Worm (Caenorhabditis elegans) whole organism, L4 larva: Measurements from ENCODE around the gene nprl-2.

Experiments
- D1046.2 ChIP-seq: fragments of 200-800 bp; sonication (Bioruptor generic); IDR thresholded peaks from 2 replicates; pipeline ENCODE4 v1.3.6; 2022; ENCODE audit warnings: missing genetic modification characterization, missing compliant biosample characterization
- F26F4.8 ChIP-seq: fragments of 200-800 bp; sonication (Bioruptor generic); conservative IDR thresholded peaks from 2 replicates; pipeline ENCODE4 v1.3.6; 2022; ENCODE audit warnings: missing genetic modification characterization, missing compliant biosample characterization
- F37D6.2 ChIP-seq: sonication (generic microtip); optimal IDR thresholded peaks from 2 replicates; lab custom pipeline; 2016; ENCODE audit warnings: mild to moderate bottlenecking, missing genetic modification characterization, missing compliant biosample characterization
- F44E2.7 ChIP-seq: fragments of 200-800 bp; sonication (Bioruptor generic); IDR thresholded peaks from 2 replicates; pipeline ENCODE4 v2.1.2; 2022; ENCODE audit warnings: missing genetic modification characterization, missing compliant biosample characterization
- T20F7.1 ChIP-seq: fragments of 200-800 bp; sonication (Bioruptor generic); optimal IDR thresholded peaks from 2 replicates; lab custom pipeline; 2018; ENCODE audit warnings: mild to moderate bottlenecking, missing genetic modification characterization, missing compliant biosample characterization
- Y48G9A.11 ChIP-seq: fragments of 200-800 bp; sonication (Bioruptor generic); IDR thresholded peaks from 2 replicates; pipeline ENCODE4 v1.3.6; 2022; ENCODE audit warnings: missing genetic modification reagents, missing genetic modification characterization, missing compliant biosample characterization
- Y5F2A.4 ChIP-seq: fragments of 200-800 bp; sonication (Bioruptor generic); optimal IDR thresholded peaks from 2 replicates; lab custom pipeline; 2018; ENCODE audit warnings: mild to moderate bottlenecking, missing genetic modification characterization, missing compliant biosample characterization
- aha-1 ChIP-seq: fragments of 150-350 bp; peaks from one replicate; lab custom pipeline; 2014; ENCODE audit warnings: missing biosample characterization, missing genetic modification characterization
- ama-1 ChIP-seq: fragments of 150-350 bp; optimal IDR thresholded peaks from 2 replicates; lab custom pipeline; 2014; ENCODE audit warnings: inconsistent platforms, mixed read lengths
- arid-1 ChIP-seq: fragments of 200-800 bp; sonication (Bioruptor generic); conservative IDR thresholded peaks from 2 replicates; pipeline ENCODE4 v1.3.6; 2022; ENCODE audit warnings: missing genetic modification reagents, missing genetic modification characterization, missing compliant biosample characterization
- ceh-32 ChIP-seq: sonication (generic microtip); optimal IDR thresholded peaks from 2 replicates; lab custom pipeline; 2016; ENCODE audit warnings: mild to moderate bottlenecking, missing genetic modification characterization, missing compliant biosample characterization; ENCODE audit not compliant: poor library complexity
- ceh-44 ChIP-seq: fragments of 200-800 bp; sonication (Bioruptor generic); IDR thresholded peaks from 2 replicates; pipeline ENCODE4 v1.3.6; 2022; ENCODE audit warnings: missing genetic modification reagents, missing genetic modification characterization, missing compliant biosample characterization
- ceh-62 ChIP-seq: sonication (generic microtip); optimal IDR thresholded peaks from 2 replicates; lab custom pipeline; 2017; ENCODE audit warnings: missing biosample characterization, missing genetic modification characterization
- ces-1 ChIP-seq: fragments of 150-350 bp; sonication (generic microtip); optimal IDR thresholded peaks from 4 replicates; lab custom pipeline; 2014; ENCODE audit warnings: missing biosample characterization, missing genetic modification reagents, missing genetic modification characterization
- ctbp-1 ChIP-seq: fragments of 200-800 bp; sonication (Bioruptor generic); IDR thresholded peaks from 2 replicates; pipeline ENCODE4 v1.3.6; 2022; ENCODE audit warnings: missing genetic modification reagents, missing genetic modification characterization, missing compliant biosample characterization
- dmd-9 ChIP-seq: fragments of 200-800 bp; sonication (Bioruptor generic); IDR thresholded peaks from 2 replicates; pipeline ENCODE4 v1.3.6; 2022; ENCODE audit warnings: missing genetic modification reagents, missing genetic modification characterization, missing compliant biosample characterization
- egl-43 ChIP-seq: fragments of 200-800 bp; sonication (Bioruptor generic); IDR thresholded peaks from 2 replicates; pipeline ENCODE4 v1.3.6; 2022; ENCODE audit warnings: missing genetic modification reagents, missing genetic modification characterization, missing compliant biosample characterization
- gei-8 ChIP-seq: fragments of 200-800 bp; sonication (Bioruptor generic); optimal IDR thresholded peaks from 2 replicates; lab custom pipeline; 2018; ENCODE audit warnings: mild to moderate bottlenecking, missing genetic modification characterization, missing compliant biosample characterization
- lin-1 ChIP-seq: fragments of 200-800 bp; sonication (Bioruptor generic); IDR thresholded peaks from 2 replicates; pipeline ENCODE4 v1.3.6; 2022; ENCODE audit warnings: missing genetic modification reagents, missing genetic modification characterization, missing compliant biosample characterization
- lin-13 ChIP-seq: fragments of 150-350 bp; optimal IDR thresholded peaks from 2 replicates; lab custom pipeline; 2014; ENCODE audit warnings: missing biosample characterization, missing genetic modification reagents, missing genetic modification characterization
- lin-15B ChIP-seq: fragments of 150-350 bp; sonication (generic microtip); optimal IDR thresholded peaks from 3 replicates; lab custom pipeline; 2014; ENCODE audit warnings: missing biosample characterization, missing genetic modification characterization
- lin-38 ChIP-seq: fragments of 200-800 bp; sonication (Bioruptor generic); IDR thresholded peaks from 2 replicates; pipeline ENCODE4 v1.3.6; 2022; ENCODE audit warnings: missing genetic modification reagents, missing genetic modification characterization, missing compliant biosample characterization
- lsy-2 ChIP-seq, 2 experiments: fragments of 150-350 bp in 1 of 2; sonication (generic microtip) in 1 of 2; optimal IDR thresholded peaks; 2 replicates each; lab custom pipeline; 2014 to 2017; ENCODE audit warnings: missing biosample characterization in 2 of 2, missing genetic modification characterization in 2 of 2
- mep-1 ChIP-seq: fragments of 150-350 bp; sonication (generic microtip); optimal IDR thresholded peaks from 3 replicates; lab custom pipeline; 2014; ENCODE audit warnings: missing biosample characterization, missing genetic modification characterization
- mes-2 ChIP-seq: sonication (generic microtip); optimal IDR thresholded peaks from 2 replicates; lab custom pipeline; 2016; ENCODE audit warnings: missing genotype, mild to moderate bottlenecking, missing genetic modification characterization, missing compliant biosample characterization; ENCODE audit not compliant: poor library complexity, severe bottlenecking
- mxl-2 ChIP-seq: fragments of 200-800 bp; sonication (Bioruptor generic); conservative IDR thresholded peaks from 2 replicates; pipeline ENCODE4 v1.3.6; 2022; ENCODE audit warnings: missing genetic modification reagents, missing genetic modification characterization, missing compliant biosample characterization
- mxl-3 ChIP-seq: fragments of 200-800 bp; sonication (Bioruptor generic); optimal IDR thresholded peaks from 2 replicates; lab custom pipeline; 2018; ENCODE audit warnings: mild to moderate bottlenecking, missing genetic modification characterization, missing compliant biosample characterization
- nhr-11 ChIP-seq: fragments of 150-350 bp; optimal IDR thresholded peaks from 2 replicates; lab custom pipeline; 2014; ENCODE audit warnings: missing biosample characterization, missing genetic modification characterization
- nhr-41 ChIP-seq: fragments of 200-800 bp; sonication (Bioruptor generic); IDR thresholded peaks from 2 replicates; pipeline ENCODE4 v1.3.6; 2022; ENCODE audit warnings: missing genetic modification reagents, missing genetic modification characterization, missing compliant biosample characterization
- nhr-42 ChIP-seq: fragments of 200-800 bp; sonication (Bioruptor generic); IDR thresholded peaks from 2 replicates; pipeline ENCODE4 v1.3.6; 2022; ENCODE audit warnings: missing genetic modification characterization, missing compliant biosample characterization
- nhr-48 ChIP-seq: sonication (generic microtip); optimal IDR thresholded peaks from 2 replicates; lab custom pipeline; 2016; ENCODE audit warnings: mild to moderate bottlenecking, missing genetic modification characterization, missing compliant biosample characterization
- nhr-6 ChIP-seq: fragments of 150-350 bp; optimal IDR thresholded peaks from 2 replicates; lab custom pipeline; 2014; ENCODE audit warnings: missing biosample characterization, missing genetic modification characterization
- nhr-76 ChIP-seq: fragments of 150-350 bp; optimal IDR thresholded peaks from 2 replicates; lab custom pipeline; 2014; ENCODE audit warnings: missing biosample characterization, missing genetic modification characterization
- pha-4 ChIP-seq, 2 experiments: fragments of 150-350 bp in 1 of 2; fragments of 200-800 bp in 1 of 2; sonication (Bioruptor generic) in 1 of 2; IDR thresholded peaks in 1 of 2; optimal IDR thresholded peaks in 1 of 2; 2 replicates each; pipeline versions ENCODE4 v1.3.6 to Lab custom; 2014 to 2022; ENCODE audit warnings: missing genetic modification characterization in 2 of 2, missing genetic modification reagents in 2 of 2, missing biosample characterization in 1 of 2, missing compliant biosample characterization in 1 of 2
- rbr-2 ChIP-seq: sonication (generic microtip); optimal IDR thresholded peaks from 2 replicates; lab custom pipeline; 2016; ENCODE audit warnings: missing genotype, missing genetic modification characterization, missing compliant biosample characterization
- saeg-2 ChIP-seq: fragments of 200-800 bp; sonication (Bioruptor generic); IDR thresholded peaks from 2 replicates; pipeline ENCODE4 v1.3.6; 2022; ENCODE audit warnings: missing genetic modification reagents, missing genetic modification characterization, missing compliant biosample characterization
- snpc-1.2 ChIP-seq: fragments of 200-800 bp; sonication (Bioruptor generic); IDR thresholded peaks from 2 replicates; pipeline ENCODE4 v1.3.6; 2022; ENCODE audit warnings: missing genetic modification reagents, missing genetic modification characterization, missing compliant biosample characterization
- unc-62 ChIP-seq, 3 experiments: fragments of 150-350 bp in 1 of 3; sonication (generic microtip); optimal IDR thresholded peaks in 2 of 3; peaks in 1 of 3; 1 replicate in 1 of 3; 2 replicates in 2 of 3; lab custom pipeline; 2014 to 2017; ENCODE audit warnings: missing biosample characterization in 3 of 3, missing genetic modification characterization in 3 of 3, missing genetic modification reagents in 3 of 3, missing genotype in 1 of 3
- vab-7 ChIP-seq: fragments of 200-800 bp; sonication (Bioruptor generic); IDR thresholded peaks from 2 replicates; pipeline ENCODE4 v1.3.6; 2022; ENCODE audit warnings: missing genetic modification reagents, missing genetic modification characterization, missing compliant biosample characterization
- zag-1 ChIP-seq: fragments of 150-350 bp; optimal IDR thresholded peaks from 2 replicates; lab custom pipeline; 2014; ENCODE audit warnings: missing biosample characterization, missing genetic modification characterization
- ztf-11 ChIP-seq: fragments of 150-350 bp; optimal IDR thresholded peaks from 2 replicates; lab custom pipeline; 2014; ENCODE audit warnings: missing biosample characterization, missing genetic modification characterization
- ztf-7 ChIP-seq: fragments of 150-350 bp; optimal IDR thresholded peaks from 2 replicates; lab custom pipeline; 2014; ENCODE audit warnings: missing biosample characterization, missing genetic modification characterization

nprl-2 gene

ce11 chrIV:7552958-7553553 lies 3.6 kb upstream of the nprl-2 start, which contains the start of gene dif-1 (continued):
- TF ChIP-seq pha-4 (GFP tag; IDR thresholded peaks at IDR 0.05; lab: Robert Waterston, UW): no peak
- peak; percentile 29 for TF ChIP-seq pha-4 (tag; optimal IDR thresholded peaks at IDR 0.05; lab: Kevin White, UChicago)

ce11 chrIV:7554351-7554750 lies 2.3 kb upstream of the nprl-2 start, which contains the start of gene F49E8.6:
TSS of gene F49E8.6 (minus strand) at chrIV:7554667.
- TF ChIP-seq aha-1: peak; percentile 46
- no peak for TF ChIP-seq egl-43
- TF ChIP-seq F26F4.8 (GFP tag; lab: Robert Waterston, UW): no peak
- TF ChIP-seq ctbp-1 (GFP tag; lab: Robert Waterston, UW): no peak
- no peak for TF ChIP-seq lsy-2 (tag; optimal IDR thresholded peaks at IDR 0.05; lab: Kevin White, UChicago)
- peak; percentile 40 for TF ChIP-seq nhr-11

DNA sequence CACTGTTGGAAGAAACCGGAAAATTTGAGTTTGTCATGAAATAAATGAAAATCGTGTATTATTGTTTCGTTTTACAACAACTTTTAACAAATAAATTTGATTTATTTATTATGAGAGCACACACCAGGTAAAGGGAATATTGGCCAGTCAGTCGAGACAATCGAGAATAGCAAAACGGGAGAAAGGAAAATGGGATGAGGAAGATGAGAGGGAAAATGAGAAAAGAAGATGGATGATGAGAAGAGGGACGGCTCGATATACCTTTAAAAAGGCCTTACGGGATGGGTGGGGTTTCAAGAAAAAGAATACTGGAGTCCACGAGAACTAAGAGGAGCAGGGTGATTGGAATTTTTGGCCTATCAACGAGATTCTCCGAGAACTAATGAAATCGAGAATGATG lies 2.0 kb downstream of the nprl-2 start:
- TF ChIP-seq ama-1 (lab: Kevin White, UChicago) (peak; percentile 54), snpc-1.2 (GFP tag; lab: Robert Waterston, UW) (0 out of 2 replicates have a peak, but pooled peaks have one; percentile 15), mxl-2 (no peak)

- TF ChIP-seq arid-1 (GFP tag; lab: Robert Waterston, UW): 0 out of 2 replicates have a peak, but pooled peaks have one; percentile 21
- TF ChIP-seq lin-38 (GFP tag; lab: Robert Waterston, UW): peak; percentile 6; the same call in 1 of the 2 replicates
- TF ChIP-seq nhr-42 (GFP tag; lab: Robert Waterston, UW): no peak
Observed at ce11 chrIV:7559237-7559636, 2.6 kb downstream of the nprl-2 start.

DNA sequence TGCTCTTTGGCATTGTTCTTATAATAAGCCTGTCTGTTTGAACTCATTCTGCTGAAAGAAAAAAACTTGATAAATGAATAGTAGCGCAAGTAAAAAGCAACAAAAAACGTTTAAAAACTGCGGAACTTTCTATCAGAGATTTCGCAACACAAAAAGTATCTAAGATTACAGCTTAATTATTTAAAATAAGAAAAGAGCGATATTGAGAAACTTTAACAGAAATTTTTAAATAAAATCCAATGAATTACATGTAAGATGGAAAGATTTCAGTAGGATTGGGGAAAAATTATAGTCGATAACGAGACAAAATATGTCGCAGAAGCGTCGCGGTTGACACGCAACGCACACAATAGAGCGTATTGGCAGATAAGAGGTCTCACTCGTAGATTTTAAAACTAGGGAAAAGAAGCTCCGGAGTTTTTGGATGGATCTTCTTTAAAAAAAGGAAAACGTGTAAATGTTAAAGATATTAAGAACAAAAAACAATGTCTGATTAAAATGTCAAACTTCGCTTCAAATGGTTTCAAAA lies 5.1 kb downstream of the nprl-2 start, which contains the start of gene ima-3:
Gene ima-3 (minus strand): TSS at position 51 of the 529 bp plus-strand sequence.
- TF ChIP-seq ces-1 (GFP tag; lab: Kevin White, UChicago): no peak
- peak; percentile 51 for TF ChIP-seq mep-1 (tag; lab: Kevin White, UChicago)
- no peak for TF ChIP-seq T20F7.1 (GFP tag; lab: Kevin White, UChicago)
- TF ChIP-seq dmd-9 (GFP tag; lab: Robert Waterston, UW): no peak
- peak; percentile 72 for TF ChIP-seq mes-2 (tag; lab: Kevin White, UChicago)
- no peak for TF ChIP-seq nhr-48 (tag; lab: Kevin White, UChicago)
- TF ChIP-seq lin-1 (GFP tag; lab: Robert Waterston, UW): no peak
- no peak for TF ChIP-seq ceh-44 (GFP tag; lab: Robert Waterston, UW)
- no peak for TF ChIP-seq lin-15B (tag; lab: Kevin White, UChicago)
- TF ChIP-seq F44E2.7 (GFP tag; lab: Robert Waterston, UW): no peak
- TF ChIP-seq D1046.2 (GFP tag; lab: Robert Waterston, UW): no peak
- no peak for TF ChIP-seq ztf-11 (tag; lab: Kevin White, UChicago)
- TF ChIP-seq unc-62 (GFP tag; optimal IDR thresholded peaks at IDR 0.05 in 1 of 2; lab: Kevin White, UChicago): no peak
- TF ChIP-seq unc-62 (tag; optimal IDR thresholded peaks at IDR 0.05; lab: Kevin White, UChicago): no peak
- TF ChIP-seq nhr-41 (GFP tag; lab: Robert Waterston, UW): no peak
- no peak for TF ChIP-seq F37D6.2 (tag; lab: Kevin White, UChicago)
- TF ChIP-seq Y48G9A.11 (GFP tag; lab: Robert Waterston, UW): no peak
- no peak for TF ChIP-seq arid-1 (GFP tag; lab: Robert Waterston, UW)
- no peak for TF ChIP-seq nhr-76 (tag; lab: Kevin White, UChicago)
- no peak for TF ChIP-seq rbr-2 (tag; lab: Kevin White, UChicago)
- no peak for TF ChIP-seq ceh-32
- no peak for TF ChIP-seq zag-1 (tag; lab: Kevin White, UChicago)
- no peak for TF ChIP-seq Y5F2A.4 (GFP tag; lab: Kevin White, UChicago)
- no peak for TF ChIP-seq ztf-7 (tag; lab: Kevin White, UChicago)
- TF ChIP-seq saeg-2: no peak
- TF ChIP-seq vab-7: no peak
- TF ChIP-seq ceh-62 (tag; lab: Kevin White, UChicago): no peak
- TF ChIP-seq lin-13 (GFP tag; lab: Kevin White, UChicago): peak; percentile 44
- no peak for TF ChIP-seq gei-8 (GFP tag; lab: Kevin White, UChicago)
- TF ChIP-seq mxl-3: no peak
- TF ChIP-seq nhr-6 (tag; lab: Kevin White, UChicago): peak; percentile 17
